Worm (Caenorhabditis elegans) whole organism, young adult: ENCODE results near the gene T06E8.8.

Experiments
- B0019.2 ChIP-seq: fragments of 200-800 bp; sonication (Bioruptor generic); conservative IDR thresholded peaks from 2 replicates; pipeline ENCODE4 v1.3.6; 2022; ENCODE audit warnings: missing genetic modification reagents, missing genetic modification characterization, missing compliant biosample characterization
- B0035.1 ChIP-seq: sonication (generic microtip); optimal IDR thresholded peaks from 2 replicates; lab custom pipeline; 2016; ENCODE audit warnings: missing genetic modification characterization, mild to moderate bottlenecking, missing compliant biosample characterization, missing genotype, missing genetic modification reagents
- F23B12.7 ChIP-seq: sonication (generic microtip); optimal IDR thresholded peaks from 2 replicates; lab custom pipeline; 2017; ENCODE audit warnings: missing genetic modification characterization, mild to moderate bottlenecking, missing compliant biosample characterization, antibody characterized with exemption, moderate library complexity; ENCODE audit not compliant: insufficient read depth
- F37B4.10 ChIP-seq: fragments of 200-800 bp; sonication (Bioruptor generic); IDR thresholded peaks from 2 replicates; pipeline ENCODE4 v1.3.6; 2022; ENCODE audit warnings: missing genetic modification characterization, missing compliant biosample characterization
- F39B2.1 ChIP-seq: fragments of 200-800 bp; sonication (Bioruptor generic); IDR thresholded peaks from 2 replicates; pipeline ENCODE4 v1.3.6; 2022; ENCODE audit warnings: missing genetic modification reagents, missing genetic modification characterization, missing compliant biosample characterization
- F49E8.2 ChIP-seq: sonication (generic microtip); optimal IDR thresholded peaks from 3 replicates; lab custom pipeline; 2017; ENCODE audit warnings: missing genetic modification characterization, mild to moderate bottlenecking, missing compliant biosample characterization, antibody characterized with exemption, moderate library complexity; ENCODE audit not compliant: insufficient read depth
- F52B5.7 ChIP-seq: sonication (generic microtip); optimal IDR thresholded peaks from 2 replicates; lab custom pipeline; 2016; ENCODE audit warnings: mild to moderate bottlenecking, missing genetic modification characterization, missing compliant biosample characterization
- F57C9.4 ChIP-seq: sonication (generic microtip); optimal IDR thresholded peaks from 2 replicates; lab custom pipeline; 2017; ENCODE audit warnings: mild to moderate bottlenecking, missing genetic modification characterization, missing compliant biosample characterization
- K11D2.4 ChIP-seq: fragments of 200-800 bp; sonication (Bioruptor generic); IDR thresholded peaks from 2 replicates; pipeline ENCODE4 v1.3.6; 2022; ENCODE audit warnings: missing genetic modification reagents, missing genetic modification characterization, missing compliant biosample characterization
- Y56A3A.18 ChIP-seq: fragments of 200-800 bp; sonication (Bioruptor generic); IDR thresholded peaks from 2 replicates; pipeline ENCODE4 v1.3.6; 2022; ENCODE audit warnings: missing genetic modification reagents, missing genetic modification characterization, missing compliant biosample characterization
- ZK185.1 ChIP-seq: sonication (generic microtip); optimal IDR thresholded peaks from 2 replicates; lab custom pipeline; 2016; ENCODE audit warnings: mild to moderate bottlenecking, missing genetic modification characterization, missing compliant biosample characterization; ENCODE audit not compliant: poor library complexity, severe bottlenecking
- aptf-2 ChIP-seq: fragments of 200-800 bp; sonication (Bioruptor generic); conservative IDR thresholded peaks from 2 replicates; pipeline ENCODE4 v1.3.6; 2022; ENCODE audit warnings: missing genetic modification reagents, missing genetic modification characterization, missing compliant biosample characterization
- atf-7 ChIP-seq: sonication (generic microtip); optimal IDR thresholded peaks from 2 replicates; lab custom pipeline; 2017; ENCODE audit warnings: mild to moderate bottlenecking, missing genetic modification characterization, missing compliant biosample characterization
- athp-1 ChIP-seq: sonication (generic microtip); optimal IDR thresholded peaks from 2 replicates; lab custom pipeline; 2017; ENCODE audit warnings: mild to moderate bottlenecking, missing genetic modification characterization, missing compliant biosample characterization
- attf-3 ChIP-seq: fragments of 200-800 bp; sonication (Bioruptor generic); conservative IDR thresholded peaks from 2 replicates; pipeline ENCODE4 v1.3.6; 2022; ENCODE audit warnings: missing genetic modification reagents, missing genetic modification characterization, missing compliant biosample characterization
- attf-5 ChIP-seq: fragments of 200-800 bp; sonication (Bioruptor generic); optimal IDR thresholded peaks from 2 replicates; lab custom pipeline; 2018; ENCODE audit warnings: mild to moderate bottlenecking, missing genetic modification characterization, missing compliant biosample characterization
- bed-1 ChIP-seq: fragments of 200-800 bp; sonication (Bioruptor generic); IDR thresholded peaks from 2 replicates; pipeline ENCODE4 v1.3.6; 2022; ENCODE audit warnings: missing genetic modification reagents, missing genetic modification characterization, missing compliant biosample characterization
- cebp-1 ChIP-seq, 2 experiments: fragments of 200-800 bp in 1 of 2; sonication (Bioruptor generic) in 1 of 2; sonication (generic microtip) in 1 of 2; IDR thresholded peaks in 1 of 2; optimal IDR thresholded peaks in 1 of 2; 2 replicates each; pipeline versions ENCODE4 v1.3.6 to Lab custom; 2017 to 2022; ENCODE audit warnings: missing compliant biosample characterization in 2 of 2, missing genetic modification characterization in 2 of 2, mild to moderate bottlenecking in 1 of 2, missing genetic modification reagents in 1 of 2, moderate library complexity in 1 of 2
- cebp-2 ChIP-seq: fragments of 200-800 bp; sonication (Bioruptor generic); IDR thresholded peaks from 2 replicates; pipeline ENCODE4 v1.3.6; 2022; ENCODE audit warnings: missing genetic modification characterization, missing compliant biosample characterization
- ceh-40 ChIP-seq: fragments of 200-800 bp; sonication (Bioruptor generic); IDR thresholded peaks from 2 replicates; pipeline ENCODE4 v1.3.6; 2022; ENCODE audit warnings: missing genetic modification characterization, missing compliant biosample characterization
- chd-7 ChIP-seq: sonication (generic microtip); optimal IDR thresholded peaks from 2 replicates; lab custom pipeline; 2016; ENCODE audit warnings: mild to moderate bottlenecking, missing genetic modification characterization, moderate library complexity, missing compliant biosample characterization
- die-1 ChIP-seq: sonication (generic microtip); optimal IDR thresholded peaks from 2 replicates; lab custom pipeline; 2016; ENCODE audit warnings: missing genotype, mild to moderate bottlenecking, missing genetic modification characterization, missing compliant biosample characterization
- dox-1 ChIP-seq: fragments of 200-800 bp; sonication (Bioruptor generic); IDR thresholded peaks from 2 replicates; pipeline ENCODE4 v1.3.6; 2022; ENCODE audit warnings: missing genetic modification reagents, missing genetic modification characterization, missing compliant biosample characterization
- dpl-1 ChIP-seq: fragments of 150-350 bp; optimal IDR thresholded peaks from 2 replicates; lab custom pipeline; 2014; ENCODE audit warnings: missing biosample characterization, missing genetic modification reagents, missing genetic modification characterization
- egl-44 ChIP-seq: fragments of 200-800 bp; sonication (Bioruptor generic); IDR thresholded peaks from 2 replicates; pipeline ENCODE4 v1.3.6; 2022; ENCODE audit warnings: missing genetic modification reagents, missing genetic modification characterization, missing compliant biosample characterization
- him-1 ChIP-seq: sonication (generic microtip); optimal IDR thresholded peaks from 2 replicates; lab custom pipeline; 2016; ENCODE audit warnings: missing genotype, missing genetic modification reagents, missing genetic modification characterization, missing compliant biosample characterization
- hlh-26 ChIP-seq: fragments of 200-800 bp; sonication (Bioruptor generic); conservative IDR thresholded peaks from 2 replicates; pipeline ENCODE4 v1.3.6; 2022; ENCODE audit warnings: missing genetic modification reagents, missing genetic modification characterization, missing compliant biosample characterization
- lin-35 ChIP-seq, 3 experiments: fragments of 150-350 bp in 2 of 3; sonication (generic microtip) in 1 of 3; optimal IDR thresholded peaks; 2 replicates each; lab custom pipeline; 2014 to 2018; ENCODE audit warnings: missing biosample characterization in 3 of 3, missing genetic modification characterization in 3 of 3, missing genetic modification reagents in 3 of 3
- lir-1 ChIP-seq: fragments of 200-800 bp; sonication (Bioruptor generic); conservative IDR thresholded peaks from 2 replicates; pipeline ENCODE4 v1.3.6; 2022; ENCODE audit warnings: missing genetic modification reagents, missing genetic modification characterization, missing compliant biosample characterization
- lsy-27 ChIP-seq: sonication (generic microtip); optimal IDR thresholded peaks from 2 replicates; lab custom pipeline; 2017; ENCODE audit warnings: missing genetic modification characterization, mild to moderate bottlenecking, missing compliant biosample characterization, antibody characterized with exemption, missing genotype, borderline replicate concordance; ENCODE audit not compliant: insufficient read depth
- madf-3 ChIP-seq: fragments of 200-800 bp; sonication (Bioruptor generic); IDR thresholded peaks from 2 replicates; pipeline ENCODE4 v1.3.6; 2022; ENCODE audit warnings: missing genetic modification reagents, missing genetic modification characterization, missing compliant biosample characterization
- madf-6 ChIP-seq: fragments of 200-800 bp; sonication (Bioruptor generic); IDR thresholded peaks from 2 replicates; pipeline ENCODE4 v1.3.6; 2022; ENCODE audit warnings: missing genetic modification reagents, missing genetic modification characterization, missing compliant biosample characterization
- mel-28 ChIP-seq: sonication (generic microtip); optimal IDR thresholded peaks from 2 replicates; lab custom pipeline; 2016; ENCODE audit warnings: borderline replicate concordance, mild to moderate bottlenecking, missing genetic modification characterization, missing compliant biosample characterization
- mes-4 ChIP-seq: sonication (generic microtip); optimal IDR thresholded peaks from 2 replicates; lab custom pipeline; 2016; ENCODE audit warnings: missing genotype, missing genetic modification characterization, missing compliant biosample characterization
- mxl-1 ChIP-seq: sonication (generic microtip); optimal IDR thresholded peaks from 2 replicates; lab custom pipeline; 2016; ENCODE audit warnings: missing genetic modification characterization, missing compliant biosample characterization
- nfya-1 ChIP-seq: sonication (generic microtip); optimal IDR thresholded peaks from 2 replicates; lab custom pipeline; 2017; ENCODE audit warnings: antibody characterized with exemption, missing compliant biosample characterization, missing genetic modification characterization, borderline replicate concordance; ENCODE audit not compliant: insufficient read depth
- nfyb-1 ChIP-seq: fragments of 200-800 bp; sonication (Bioruptor generic); IDR thresholded peaks from 2 replicates; pipeline ENCODE4 v1.3.6; 2022; ENCODE audit warnings: missing genetic modification reagents, missing genetic modification characterization, missing compliant biosample characterization
- nhr-179 ChIP-seq: sonication (generic microtip); optimal IDR thresholded peaks from 2 replicates; lab custom pipeline; 2016; ENCODE audit warnings: mild to moderate bottlenecking, missing genetic modification characterization, missing compliant biosample characterization
- pbrm-1 ChIP-seq: fragments of 200-800 bp; sonication (Bioruptor generic); IDR thresholded peaks from 2 replicates; pipeline ENCODE4 v1.3.6; 2022; ENCODE audit warnings: missing genetic modification reagents, missing genetic modification characterization, missing compliant biosample characterization
- rcor-1 ChIP-seq: fragments of 200-800 bp; sonication (Bioruptor generic); IDR thresholded peaks from 2 replicates; pipeline ENCODE4 v1.3.6; 2022; ENCODE audit warnings: missing genetic modification reagents, missing genetic modification characterization, missing compliant biosample characterization
- sdz-38 ChIP-seq: sonication (generic microtip); optimal IDR thresholded peaks from 2 replicates; lab custom pipeline; 2016; ENCODE audit warnings: missing genotype, missing genetic modification characterization, missing compliant biosample characterization
- snpc-1.3 ChIP-seq: sonication (generic microtip); optimal IDR thresholded peaks from 2 replicates; lab custom pipeline; 2017; ENCODE audit warnings: missing genetic modification characterization, mild to moderate bottlenecking, missing compliant biosample characterization, antibody characterized with exemption, moderate library complexity, missing genotype, missing genetic modification reagents; ENCODE audit not compliant: insufficient read depth
- somi-1 ChIP-seq: fragments of 200-800 bp; sonication (Bioruptor generic); optimal IDR thresholded peaks from 2 replicates; lab custom pipeline; 2018; ENCODE audit warnings: mild to moderate bottlenecking, missing genetic modification characterization, missing compliant biosample characterization
- sptf-2 ChIP-seq: fragments of 200-800 bp; sonication (Bioruptor generic); optimal IDR thresholded peaks from 2 replicates; lab custom pipeline; 2018; ENCODE audit warnings: mild to moderate bottlenecking, missing genetic modification characterization, missing compliant biosample characterization
- xnd-1 ChIP-seq: sonication (generic microtip); optimal IDR thresholded peaks from 2 replicates; lab custom pipeline; 2016; ENCODE audit warnings: missing genotype, missing genetic modification reagents, missing genetic modification characterization, missing compliant biosample characterization
- zim-3 ChIP-seq: sonication (generic microtip); optimal IDR thresholded peaks from 2 replicates; lab custom pipeline; 2017; ENCODE audit warnings: mild to moderate bottlenecking, missing genetic modification characterization, moderate library complexity, missing compliant biosample characterization
- ztf-25 ChIP-seq: fragments of 200-800 bp; sonication (Bioruptor generic); IDR thresholded peaks from 2 replicates; pipeline ENCODE4 v1.3.6; 2022; ENCODE audit warnings: missing genetic modification reagents, missing genetic modification characterization, missing compliant biosample characterization

Gene T06E8.8

DNA sequence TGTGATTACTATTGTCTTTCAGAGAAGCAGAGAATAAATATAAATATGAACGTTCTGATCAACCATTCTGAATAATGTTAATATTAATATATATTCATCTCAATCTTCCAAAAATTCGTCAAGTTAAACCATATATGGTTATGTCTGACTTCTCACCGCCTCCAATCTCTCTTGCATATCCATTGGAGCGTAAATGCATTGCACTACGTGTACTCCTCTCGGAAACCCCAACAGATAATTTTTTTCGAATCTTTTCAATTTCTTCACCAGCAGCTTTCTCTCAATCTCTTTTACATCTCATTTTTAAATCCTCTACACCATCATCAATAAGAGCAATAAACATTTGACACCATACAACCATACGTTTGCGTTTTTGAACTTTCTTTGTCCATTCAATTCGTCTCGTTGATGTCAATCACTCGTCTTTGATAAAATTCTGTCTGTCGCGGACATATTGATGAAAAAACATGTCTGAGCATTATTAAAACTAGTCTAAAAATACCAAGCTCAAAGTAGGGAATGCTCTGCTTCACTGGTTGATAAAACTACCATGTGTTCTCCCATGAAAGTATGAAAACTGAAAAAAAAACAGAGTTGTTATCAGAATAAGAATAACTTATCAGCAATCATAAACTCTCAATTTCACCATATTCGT lies 40.1 kb upstream of the T06E8.8 start (continued):
- no peak for TF ChIP-seq pbrm-1 (GFP tag; lab: Robert Waterston, UW)
- no peak for TF ChIP-seq hlh-26 (GFP tag; lab: Robert Waterston, UW)
- TF ChIP-seq egl-44 (GFP tag; lab: Robert Waterston, UW): no peak
- no peak for TF ChIP-seq chd-7 (tag; lab: Kevin White, UChicago)
- no peak for TF ChIP-seq mes-4
- peak; percentile 44 for TF ChIP-seq ZK185.1 (tag; lab: Kevin White, UChicago)
- TF ChIP-seq dox-1 (GFP tag; lab: Robert Waterston, UW): no peak; the same call in 1 of the 2 replicates
- no peak for TF ChIP-seq mel-28 (tag; lab: Kevin White, UChicago)
- no peak for TF ChIP-seq F52B5.7 (tag; lab: Kevin White, UChicago)
- TF ChIP-seq ztf-25: no peak
- TF ChIP-seq zim-3 (tag; lab: Kevin White, UChicago): no peak
- TF ChIP-seq nhr-179 (tag; lab: Kevin White, UChicago): no peak
- TF ChIP-seq ceh-40: no peak
- no peak for TF ChIP-seq F37B4.10 (GFP tag; lab: Robert Waterston, UW)
- no peak for TF ChIP-seq cebp-2
- no peak for TF ChIP-seq nfyb-1 (GFP tag; lab: Robert Waterston, UW)
- no peak for TF ChIP-seq snpc-1.3 (tag; lab: Kevin White, UChicago)
- TF ChIP-seq F49E8.2 (tag; lab: Kevin White, UChicago): peak; percentile 21
- TF ChIP-seq lsy-27: no peak
- TF ChIP-seq madf-6 (GFP tag; lab: Robert Waterston, UW): no peak
- TF ChIP-seq K11D2.4 (GFP tag; lab: Robert Waterston, UW): no peak
- no peak for TF ChIP-seq madf-3 (GFP tag; lab: Robert Waterston, UW)
- TF ChIP-seq F23B12.7: peak; percentile 12
- TF ChIP-seq atf-7 (tag; lab: Kevin White, UChicago): peak; percentile 7
- TF ChIP-seq bed-1 (GFP tag; lab: Robert Waterston, UW): no peak
- no peak for TF ChIP-seq die-1 (tag; lab: Kevin White, UChicago)
- no peak for TF ChIP-seq athp-1 (tag; lab: Kevin White, UChicago)
- TF ChIP-seq mxl-1 (tag; lab: Kevin White, UChicago): no peak
- TF ChIP-seq B0035.1 (tag; lab: Kevin White, UChicago): no peak
- TF ChIP-seq F39B2.1 (GFP tag; lab: Robert Waterston, UW): no peak
- no peak for TF ChIP-seq cebp-1 (GFP tag; IDR thresholded peaks at IDR 0.05; lab: Robert Waterston, UW)
- no peak for TF ChIP-seq cebp-1 (tag; optimal IDR thresholded peaks at IDR 0.05; lab: Kevin White, UChicago)
- no peak for TF ChIP-seq lin-35 (GFP tag; optimal IDR thresholded peaks at IDR 0.05; lab: Kevin White, UChicago)
- TF ChIP-seq somi-1 (GFP tag; lab: Kevin White, UChicago): no peak
- no peak for TF ChIP-seq B0019.2 (GFP tag; lab: Robert Waterston, UW)
- no peak for TF ChIP-seq sdz-38 (tag; lab: Kevin White, UChicago)
- no peak for TF ChIP-seq lir-1 (GFP tag; lab: Robert Waterston, UW)
- no peak for TF ChIP-seq nfya-1 (tag; lab: Kevin White, UChicago)
- TF ChIP-seq rcor-1 (GFP tag; lab: Robert Waterston, UW): no peak; the same call in 1 of the 2 replicates
- no peak for TF ChIP-seq dpl-1
- no peak for TF ChIP-seq him-1 (tag; lab: Kevin White, UChicago)
- 0 out of 2 replicates have a peak, but pooled peaks have one; percentile 39 for TF ChIP-seq aptf-2 (GFP tag; lab: Robert Waterston, UW)
- no peak for TF ChIP-seq Y56A3A.18
- TF ChIP-seq F57C9.4: no peak
- TF ChIP-seq xnd-1 (tag; lab: Kevin White, UChicago): no peak
- TF ChIP-seq sptf-2 (GFP tag; lab: Kevin White, UChicago): no peak
- no peak for TF ChIP-seq attf-5
- TF ChIP-seq attf-3 (GFP tag; lab: Robert Waterston, UW): no peak
